Worm (Caenorhabditis elegans) whole organism, late embryonic: ENCODE measurements around the gene R04A9.9.

ENCODE experiments used
- ama-1 ChIP-seq: fragments of 150-350 bp; optimal IDR thresholded peaks from 2 replicates; lab custom pipeline; 2014
- ceh-45 ChIP-seq: fragments of 200-800 bp; sonication (Bioruptor generic); IDR thresholded peaks from 2 replicates; pipeline ENCODE4 v1.3.6; 2022; ENCODE audit warnings: missing genetic modification reagents, missing genetic modification characterization, missing compliant biosample characterization
- che-1 ChIP-seq: sonication (generic microtip); optimal IDR thresholded peaks from 2 replicates; lab custom pipeline; 2016; ENCODE audit warnings: mild to moderate bottlenecking, missing genetic modification characterization, missing compliant biosample characterization
- dve-1 ChIP-seq: sonication (generic microtip); optimal IDR thresholded peaks from 2 replicates; lab custom pipeline; 2017; ENCODE audit warnings: antibody characterized with exemption, mild to moderate bottlenecking, missing genetic modification characterization, missing compliant biosample characterization
- ets-4 ChIP-seq: sonication (generic microtip); optimal IDR thresholded peaks from 2 replicates; lab custom pipeline; 2016; ENCODE audit warnings: missing genetic modification characterization, missing compliant biosample characterization
- fkh-10 ChIP-seq: fragments of 150-350 bp; optimal IDR thresholded peaks from 2 replicates; lab custom pipeline; 2014; ENCODE audit warnings: missing biosample characterization, missing genetic modification reagents, missing genetic modification characterization
- gmeb-2 ChIP-seq: sonication (generic microtip); optimal IDR thresholded peaks from 2 replicates; lab custom pipeline; 2016; ENCODE audit warnings: missing genetic modification characterization, inconsistent platforms, missing compliant biosample characterization
- hlh-13 ChIP-seq: fragments of 200-800 bp; sonication (Bioruptor generic); optimal IDR thresholded peaks from 2 replicates; lab custom pipeline; 2018; ENCODE audit warnings: mild to moderate bottlenecking, missing genetic modification characterization, missing compliant biosample characterization
- hlh-30 ChIP-seq: sonication (generic microtip); optimal IDR thresholded peaks from 2 replicates; lab custom pipeline; 2017; ENCODE audit warnings: antibody characterized with exemption, missing genetic modification characterization, missing compliant biosample characterization; ENCODE audit not compliant: insufficient read depth
- nhr-232 ChIP-seq: sonication (generic microtip); optimal IDR thresholded peaks from 2 replicates; lab custom pipeline; 2016; ENCODE audit warnings: missing genetic modification characterization, missing compliant biosample characterization
- odd-2 ChIP-seq: sonication (generic microtip); optimal IDR thresholded peaks from 2 replicates; lab custom pipeline; 2017; ENCODE audit warnings: antibody characterized with exemption, mild to moderate bottlenecking, missing genetic modification characterization, missing compliant biosample characterization
- syd-9 ChIP-seq: sonication (generic microtip); optimal IDR thresholded peaks from 2 replicates; lab custom pipeline; 2016; ENCODE audit warnings: mild to moderate bottlenecking, missing genetic modification characterization, moderate library complexity, missing compliant biosample characterization
- tbx-2 ChIP-seq: sonication (generic microtip); optimal IDR thresholded peaks from 2 replicates; lab custom pipeline; 2016; ENCODE audit warnings: missing genetic modification characterization, missing compliant biosample characterization

DNA sequence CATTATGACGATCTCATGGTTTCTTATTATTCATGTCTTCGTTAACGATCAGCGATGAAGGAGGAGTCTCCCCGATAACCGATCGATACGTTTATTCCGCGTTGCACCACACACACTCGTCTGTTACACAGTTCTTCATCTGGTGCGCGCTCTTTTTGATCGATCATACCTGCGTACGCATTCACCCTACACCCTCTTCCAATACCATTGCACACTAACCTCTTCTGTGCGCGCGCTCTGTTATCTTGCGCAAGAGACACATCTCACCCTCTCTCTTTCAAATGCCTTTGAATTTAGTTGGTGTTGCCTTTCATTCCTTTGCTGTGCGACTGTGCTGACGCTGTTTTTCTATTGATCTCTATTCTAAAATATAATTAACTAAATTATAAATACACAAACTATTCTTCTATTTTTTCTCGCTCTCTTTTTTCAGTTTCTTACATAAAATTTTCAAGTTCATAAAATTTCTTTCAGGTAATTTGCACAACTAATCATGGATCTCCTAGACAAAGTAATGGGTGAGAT, 18.5 kb downstream of the R04A9.9 start, which contains the start of gene nrde-3:
- no peak for TF ChIP-seq ama-1 (lab: Kevin White, UChicago)
- no peak for TF ChIP-seq fkh-10
- no peak for TF ChIP-seq hlh-13 (GFP tag; lab: Kevin White, UChicago)
- no peak for TF ChIP-seq che-1 (tag; lab: Kevin White, UChicago)
- TF ChIP-seq odd-2 (tag; lab: Kevin White, UChicago), result no peak
- no peak for TF ChIP-seq ceh-45
- peak; percentile 36 for TF ChIP-seq tbx-2
- TF ChIP-seq gmeb-2, result no peak
- TF ChIP-seq nhr-232 (tag; lab: Kevin White, UChicago), result no peak
- no peak for TF ChIP-seq syd-9 (tag; lab: Kevin White, UChicago)
- no peak for TF ChIP-seq dve-1 (tag; lab: Kevin White, UChicago)
- no peak for TF ChIP-seq ets-4 (tag; lab: Kevin White, UChicago)
- TF ChIP-seq hlh-30, result no peak
